Fruit fly (Drosophila melanogaster): ENCODE measurements around the gene fws.

fws gene

DNA sequence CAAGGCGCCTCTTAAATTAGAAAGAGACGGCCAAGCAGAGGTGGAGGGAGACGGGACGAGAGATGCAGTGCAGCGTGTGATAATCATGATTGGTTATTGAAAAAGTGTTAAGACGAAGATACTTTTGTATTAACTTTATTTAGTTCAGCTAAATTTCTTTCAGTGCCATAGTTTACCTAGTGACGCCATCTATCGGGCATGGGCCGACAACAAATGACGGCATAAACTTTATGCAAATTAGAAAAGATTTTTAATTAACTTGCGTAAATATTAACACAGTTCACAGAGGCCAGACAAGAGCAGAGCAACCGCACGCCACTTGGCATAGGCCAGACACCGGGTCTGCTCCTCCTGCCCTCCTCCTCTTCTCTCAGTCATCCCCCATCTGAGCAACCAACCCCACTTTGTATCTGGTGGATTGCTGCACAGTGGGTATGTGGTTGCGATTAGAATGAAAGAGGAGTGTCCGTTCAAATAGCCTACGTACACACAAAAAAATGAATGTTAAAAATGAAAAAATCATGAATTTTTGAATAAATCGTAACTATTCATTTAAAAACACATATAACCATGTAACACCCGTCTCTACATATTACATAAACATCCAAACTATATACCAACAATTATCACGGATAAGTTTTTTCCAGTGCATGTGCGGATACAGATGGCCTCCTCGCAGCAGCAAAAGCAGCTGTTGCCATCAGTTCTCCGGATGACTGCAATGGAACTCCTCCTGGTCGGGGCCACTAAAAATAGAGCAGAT, 14.7 kb downstream of the fws start (continued):
- TF ChIP-seq sr (GFP tag; IDR thresholded peaks at IDR 0.05) (no peak), vnd (GFP tag; IDR thresholded peaks at IDR 0.05; ENCODE audit: partially characterized antibody) (no peak), CG17912 (GFP tag; optimal IDR thresholded peaks at IDR 0.05) (peak; percentile 9), CG32772 (GFP tag; IDR thresholded peaks at IDR 0.05) (peak; percentile 77), NFAT (GFP tag; IDR thresholded peaks at IDR 0.05) (peak; percentile 28; the same call in 1 of the 2 replicates), ssp (GFP tag; IDR thresholded peaks at IDR 0.05) (peak; percentile 74), rib (GFP tag; IDR thresholded peaks at IDR 0.05) (no peak), Bdp1 (GFP tag; optimal IDR thresholded peaks at IDR 0.05) (peak; percentile 59), onecut (GFP tag; IDR thresholded peaks at IDR 0.05) (no peak), Rx (GFP tag; IDR thresholded peaks at IDR 0.05) (peak; percentile 69), bsh (GFP tag; optimal IDR thresholded peaks at IDR 0.05) (peak; percentile 60 to 92), CG17186 (GFP tag; optimal IDR thresholded peaks at IDR 0.05) (peak; percentile 37), Hmr (GFP tag; optimal IDR thresholded peaks at IDR 0.05) (peak; percentile 79), CG3407 (GFP tag; optimal IDR thresholded peaks at IDR 0.05) (peak; percentile 58), slbo (GFP tag; IDR thresholded peaks at IDR 0.05) (no peak; the same call in 1 of the 2 replicates), CG8944 (GFP tag; optimal IDR thresholded peaks at IDR 0.05) (peak; percentile 77), mam (GFP tag; optimal IDR thresholded peaks at IDR 0.05) (peak; percentile 82), CG13775 (GFP tag; optimal IDR thresholded peaks at IDR 0.05) (peak; percentile 73), Dad (GFP tag; optimal IDR thresholded peaks at IDR 0.05) (peak; percentile 75), CG10267 (tag; optimal IDR thresholded peaks at IDR 0.05) (peak; percentile 79), CG15011 (GFP tag; optimal IDR thresholded peaks at IDR 0.05) (peak; percentile 41), CG13287 (GFP tag; IDR thresholded peaks at IDR 0.05; ENCODE audit: partially characterized antibody) (no peak), CG33557 (GFP tag; optimal IDR thresholded peaks at IDR 0.05) (peak; percentile 60), CG12659 (GFP tag; optimal IDR thresholded peaks at IDR 0.05) (peak; percentile 72), dpn (GFP tag; optimal IDR thresholded peaks at IDR 0.05) (peak; percentile 76 to 82), CG10462 (GFP tag; optimal IDR thresholded peaks at IDR 0.05) (peak; percentile 51), CG1529 (GFP tag; optimal IDR thresholded peaks at IDR 0.05) (peak; percentile 76), Doc2 (GFP tag; IDR thresholded peaks at IDR 0.05) (0 out of 2 replicates have a peak, but pooled peaks have one; percentile 41), CG15514 (GFP tag; optimal IDR thresholded peaks at IDR 0.05) (peak; percentile 54), CG34224 (GFP tag; IDR thresholded peaks at IDR 0.05; ENCODE audit: partially characterized antibody) (no peak), CG18764 (GFP tag; optimal IDR thresholded peaks at IDR 0.05) (peak; percentile 68), GATAe (GFP tag; conservative IDR thresholded peaks at IDR 0.05) (no peak), cad (GFP tag; optimal IDR thresholded peaks at IDR 0.05) (no peak), maf-S (GFP tag; optimal IDR thresholded peaks at IDR 0.05) (peak; percentile 56), Fer2 (tag; optimal IDR thresholded peaks at IDR 0.05) (peak; percentile 43), Gsc (GFP tag; IDR thresholded peaks at IDR 0.05) (no peak), CG11696 (GFP tag; IDR thresholded peaks at IDR 0.05) (peak; percentile 57), Hr78 (GFP tag; optimal IDR thresholded peaks at IDR 0.05) (no peak), bbx (GFP tag; IDR thresholded peaks at IDR 0.05; ENCODE audit: partially characterized antibody) (no peak), MTF-1 (GFP tag; optimal IDR thresholded peaks at IDR 0.05; ENCODE audit: borderline replicate concordance) (peak; percentile 52), vfl (GFP tag; optimal IDR thresholded peaks at IDR 0.05) (no peak), pan (optimal IDR thresholded peaks at IDR 0.05) (no peak), pan (GFP tag; optimal IDR thresholded peaks at IDR 0.05 in 1 of 2, IDR thresholded peaks at IDR 0.05 in 1 of 2) (peak in 1 of 2 experiments; percentile 74), Xrp1 (GFP tag; IDR thresholded peaks at IDR 0.05) (peak; percentile 88), exex (tag; optimal IDR thresholded peaks at IDR 0.05) (peak; percentile 20), Nf-YB (GFP tag; optimal IDR thresholded peaks at IDR 0.05) (no peak), CG16863 (GFP tag; optimal IDR thresholded peaks at IDR 0.05) (peak; percentile 75), Hsf (GFP tag; optimal IDR thresholded peaks at IDR 0.05) (peak; percentile 84), Lim3 (GFP tag; IDR thresholded peaks at IDR 0.05) (peak; percentile 58; the same call in 1 of the 2 replicates)

Data from whole organism, embryonic.